Fruit fly (Drosophila melanogaster): ENCODE results near the gene CG9368.

Gene CG9368

dm6 chr3L:19561745-19562144 is 39.7 kb upstream of the CG9368 start (continued):
- no peak for TF ChIP-seq Gug (GFP tag; IDR thresholded peaks at IDR 0.05)
- no peak for TF ChIP-seq knrl (GFP tag; IDR thresholded peaks at IDR 0.05; ENCODE audit: partially characterized antibody)
- no peak for TF ChIP-seq vvl (GFP tag; IDR thresholded peaks at IDR 0.05)
- no peak for TF ChIP-seq CG12769 (tag; optimal IDR thresholded peaks at IDR 0.05)
- no peak for TF ChIP-seq Sin3A (optimal IDR thresholded peaks at IDR 0.05)
- peak; percentile 0 for TF ChIP-seq CG7786 (GFP tag; optimal IDR thresholded peaks at IDR 0.05)
- TF ChIP-seq HLH54F (GFP tag; optimal IDR thresholded peaks at IDR 0.05) = no peak
- no peak for TF ChIP-seq Neu2 (GFP tag; optimal IDR thresholded peaks at IDR 0.05; ENCODE audit: borderline replicate concordance)
- TF ChIP-seq CG9727 (GFP tag; optimal IDR thresholded peaks at IDR 0.05) = peak; percentile 8
- no peak for TF ChIP-seq CG9215 (GFP tag; IDR thresholded peaks at IDR 0.05)
- no peak for TF ChIP-seq CG13287 (GFP tag; IDR thresholded peaks at IDR 0.05; ENCODE audit: partially characterized antibody)
- TF ChIP-seq CG11696 (GFP tag; IDR thresholded peaks at IDR 0.05) = no peak
- TF ChIP-seq CG15011 (GFP tag; optimal IDR thresholded peaks at IDR 0.05) = peak; percentile 42
- no peak for TF ChIP-seq kay (GFP tag; optimal IDR thresholded peaks at IDR 0.05)
- no peak for TF ChIP-seq CG31224 (GFP tag; IDR thresholded peaks at IDR 0.05)
- TF ChIP-seq CG15601 (tag; optimal IDR thresholded peaks at IDR 0.05) = no peak
- TF ChIP-seq Dad (GFP tag; optimal IDR thresholded peaks at IDR 0.05) = no peak
- no peak for TF ChIP-seq pros (GFP tag; optimal IDR thresholded peaks at IDR 0.05)
- TF ChIP-seq CG10543 (GFP tag; optimal IDR thresholded peaks at IDR 0.05) = no peak
- TF ChIP-seq YL-1 (GFP tag; optimal IDR thresholded peaks at IDR 0.05) = no peak
- no peak for TF ChIP-seq tx (GFP tag; optimal IDR thresholded peaks at IDR 0.05)
- TF ChIP-seq CG4854 (GFP tag; optimal IDR thresholded peaks at IDR 0.05) = no peak
- TF ChIP-seq CG12659 (GFP tag; optimal IDR thresholded peaks at IDR 0.05) = no peak
- no peak for TF ChIP-seq row (GFP tag; IDR thresholded peaks at IDR 0.05)
- TF ChIP-seq dpn (GFP tag; optimal IDR thresholded peaks at IDR 0.05) = no peak
- no peak for TF ChIP-seq Lhr (GFP tag; optimal IDR thresholded peaks at IDR 0.05)
- no peak for TF ChIP-seq CG7745 (tag; optimal IDR thresholded peaks at IDR 0.05)
- TF ChIP-seq TFAM (GFP tag; optimal IDR thresholded peaks at IDR 0.05) = no peak
- TF ChIP-seq CG6272 (GFP tag; IDR thresholded peaks at IDR 0.05) = no peak
- TF ChIP-seq sim (GFP tag; IDR thresholded peaks at IDR 0.05) = no peak
- peak; percentile 22 for TF ChIP-seq CG12391 (tag; optimal IDR thresholded peaks at IDR 0.05)
- no peak for TF ChIP-seq maf-S (GFP tag; optimal IDR thresholded peaks at IDR 0.05)
- no peak for TF ChIP-seq Ssrp (tag; optimal IDR thresholded peaks at IDR 0.05)
- TF ChIP-seq CG3995 (GFP tag; optimal IDR thresholded peaks at IDR 0.05) = peak; percentile 22
- TF ChIP-seq Rfx (GFP tag; IDR thresholded peaks at IDR 0.05) = 0 out of 2 replicates have a peak, but pooled peaks have one; percentile 24
- no peak for TF ChIP-seq CG3407 (GFP tag; optimal IDR thresholded peaks at IDR 0.05)
- no peak for TF ChIP-seq gt (GFP tag; IDR thresholded peaks at IDR 0.05)
- no peak for TF ChIP-seq Hey (tag; optimal IDR thresholded peaks at IDR 0.05)
- peak; percentile 1 for TF ChIP-seq fu2 (GFP tag; optimal IDR thresholded peaks at IDR 0.05)
- TF ChIP-seq eyg (GFP tag; optimal IDR thresholded peaks at IDR 0.05) = no peak
- no peak for TF ChIP-seq CG18011 (GFP tag; optimal IDR thresholded peaks at IDR 0.05)
- TF ChIP-seq BEAF-32 (GFP tag; optimal IDR thresholded peaks at IDR 0.05) = no peak
- no peak for TF ChIP-seq CG12071 (GFP tag; optimal IDR thresholded peaks at IDR 0.05)
- peak; percentile 26 for TF ChIP-seq Oli (tag; optimal IDR thresholded peaks at IDR 0.05)
- TF ChIP-seq ci (GFP tag; IDR thresholded peaks at IDR 0.05) = no peak
- TF ChIP-seq fd64A (GFP tag; optimal IDR thresholded peaks at IDR 0.05) = no peak
- no peak for TF ChIP-seq pan (optimal IDR thresholded peaks at IDR 0.05)
- TF ChIP-seq pan (GFP tag; optimal IDR thresholded peaks at IDR 0.05 in 1 of 2, IDR thresholded peaks at IDR 0.05 in 1 of 2) = peak in 1 of 2 experiments; percentile 36
- no peak for TF ChIP-seq Elba2 (GFP tag; optimal IDR thresholded peaks at IDR 0.05)
- TF ChIP-seq tin (GFP tag; optimal IDR thresholded peaks at IDR 0.05) = no peak
- TF ChIP-seq Lim3 (GFP tag; IDR thresholded peaks at IDR 0.05) = no peak
- no peak for TF ChIP-seq MBD-R2 (GFP tag; IDR thresholded peaks at IDR 0.05)
- no peak for TF ChIP-seq Spps (tag; optimal IDR thresholded peaks at IDR 0.05)
